Fruit fly (Drosophila melanogaster): ENCODE data around the gene CG43867.

Gene CG43867

dm6 chrX:947450-948284 lies 19.9 kb upstream of the CG43867 start, which contains the start of gene CG3699 (continued):
- TF ChIP-seq Ets21C (GFP tag; optimal IDR thresholded peaks at IDR 0.05) (peak; percentile 48), dsx (GFP tag; optimal IDR thresholded peaks at IDR 0.05; ENCODE audit: poor library complexity, severe bottlenecking) (no peak), CG8319 (GFP tag; optimal IDR thresholded peaks at IDR 0.05) (no peak), CG8632 (GFP tag; optimal IDR thresholded peaks at IDR 0.05) (peak; percentile 17), Eip78C (GFP tag) (peak; percentile 86), fd59A (GFP tag; optimal IDR thresholded peaks at IDR 0.05) (peak; percentile 4), Smox (GFP tag; optimal IDR thresholded peaks at IDR 0.05) (peak; percentile 60), pdm3 (GFP tag; optimal IDR thresholded peaks at IDR 0.05) (peak; percentile 54), Hr39 (GFP tag; optimal IDR thresholded peaks at IDR 0.05) (peak; percentile 60), CG34406 (GFP tag; optimal IDR thresholded peaks at IDR 0.05) (peak; percentile 48), CG8119 (GFP tag; IDR thresholded peaks at IDR 0.05) (no peak), Lpt (GFP tag; optimal IDR thresholded peaks at IDR 0.05) (no peak), CG6163 (GFP tag; IDR thresholded peaks at IDR 0.05) (no peak), Eip75B (GFP tag; optimal IDR thresholded peaks at IDR 0.05) (peak; percentile 42), CG10631 (GFP tag; optimal IDR thresholded peaks at IDR 0.05) (peak; percentile 33), topi (GFP tag; optimal IDR thresholded peaks at IDR 0.05) (peak; percentile 68), CG7368 (GFP tag; optimal IDR thresholded peaks at IDR 0.05) (no peak), CG11762 (GFP tag; optimal IDR thresholded peaks at IDR 0.05; ENCODE audit: insufficient read depth) (peak; percentile 16), Met (GFP tag; optimal IDR thresholded peaks at IDR 0.05) (peak; percentile 43)

dm6 chrX:946162-946561 lies 18.4 kb upstream of the CG43867 start:
- peak; percentile 95 for TF ChIP-seq svp (GFP tag)
- TF ChIP-seq Eip75B (GFP tag; optimal IDR thresholded peaks at IDR 0.05), result peak; percentile 2
- no peak for TF ChIP-seq CG15336 (GFP tag; IDR thresholded peaks at IDR 0.05)
- TF ChIP-seq fd85E (GFP tag; optimal IDR thresholded peaks at IDR 0.05), result no peak
- no peak for TF ChIP-seq CG4318 (GFP tag; optimal IDR thresholded peaks at IDR 0.05)
- no peak for TF ChIP-seq Ets21C (GFP tag; optimal IDR thresholded peaks at IDR 0.05)

dm6 chrX:945446-946013 lies 17.8 kb upstream of the CG43867 start, which contains the start of gene CG3703:
TSS of gene CG3703 (minus strand) at chrX:945773.
- TF ChIP-seq dsx (GFP tag; optimal IDR thresholded peaks at IDR 0.05; ENCODE audit: poor library complexity, severe bottlenecking) (no peak), CG11294 (GFP tag; IDR thresholded peaks at IDR 0.05) (no peak), CG6854 (GFP tag; optimal IDR thresholded peaks at IDR 0.05) (no peak), Eip78C (GFP tag) (peak; percentile 9)

dm6 chrX:940580-941184 lies 12.9 kb upstream of the CG43867 start, which contains the start of the genes CG3704 and mus81:
TSS of gene CG3704 (minus strand) at chrX:940805.
TSS of gene mus81 (plus strand) at chrX:941075.
- TF ChIP-seq vri (GFP tag; optimal IDR thresholded peaks at IDR 0.05) (no peak), achi (GFP tag; optimal IDR thresholded peaks at IDR 0.05) (no peak), pdm3 (GFP tag; optimal IDR thresholded peaks at IDR 0.05) (no peak), esn (GFP tag; optimal IDR thresholded peaks at IDR 0.05) (peak; percentile 14), CG1621 (tag; optimal IDR thresholded peaks at IDR 0.05) (peak; percentile 19), CG6792 (GFP tag; optimal IDR thresholded peaks at IDR 0.05) (no peak)

- TF ChIP-seq CG6792 (GFP tag; optimal IDR thresholded peaks at IDR 0.05), result no peak
- no peak for TF ChIP-seq CG6276 (GFP tag; optimal IDR thresholded peaks at IDR 0.05)
- TF ChIP-seq fd59A (GFP tag; optimal IDR thresholded peaks at IDR 0.05), result no peak
- no peak for TF ChIP-seq Lpt (GFP tag; optimal IDR thresholded peaks at IDR 0.05)
- no peak for TF ChIP-seq eg (GFP tag; IDR thresholded peaks at IDR 0.05)
- TF ChIP-seq dsx (GFP tag; optimal IDR thresholded peaks at IDR 0.05; ENCODE audit: poor library complexity, severe bottlenecking), result no peak
Observed at dm6 chrX:935901-936207, 8.1 kb upstream of the CG43867 start.
